Fruit fly (Drosophila melanogaster): Measurements from ENCODE around the gene Spn.

Gene Spn

dm6 chr3L:2554118-2554814 lies at the start of gene Spn (continued):
- TF ChIP-seq Jarid2 (GFP tag; optimal IDR thresholded peaks at IDR 0.05) (peak; percentile 81), CG10462 (GFP tag; optimal IDR thresholded peaks at IDR 0.05) (no peak), gcm (GFP tag; optimal IDR thresholded peaks at IDR 0.05) (no peak), psq (GFP tag; optimal IDR thresholded peaks at IDR 0.05) (no peak), Atf-2 (GFP tag; optimal IDR thresholded peaks at IDR 0.05) (no peak), CG34376 (GFP tag; optimal IDR thresholded peaks at IDR 0.05) (peak; percentile 20), CG12104 (GFP tag; optimal IDR thresholded peaks at IDR 0.05) (no peak), pan (optimal IDR thresholded peaks at IDR 0.05) (no peak), pan (GFP tag; optimal IDR thresholded peaks at IDR 0.05 in 1 of 2, IDR thresholded peaks at IDR 0.05 in 1 of 2) (peak in 1 of 2 experiments; percentile 5), Tbp (GFP tag; optimal IDR thresholded peaks at IDR 0.05) (no peak), Taf1 (GFP tag; IDR thresholded peaks at IDR 0.05) (no peak), HmgZ (tag; optimal IDR thresholded peaks at IDR 0.05) (peak; percentile 70), Ptx1 (GFP tag; IDR thresholded peaks at IDR 0.05) (no peak), wor (GFP tag; IDR thresholded peaks at IDR 0.05) (no peak), nerfin-1 (tag; optimal IDR thresholded peaks at IDR 0.05) (no peak), mam (GFP tag; optimal IDR thresholded peaks at IDR 0.05) (peak; percentile 25), sna (GFP tag; IDR thresholded peaks at IDR 0.05; ENCODE audit: partially characterized antibody) (peak; percentile 98), lab (GFP tag; optimal IDR thresholded peaks at IDR 0.05) (no peak), CG2202 (tag; optimal IDR thresholded peaks at IDR 0.05) (no peak), CG42726 (GFP tag; IDR thresholded peaks at IDR 0.05; ENCODE audit: partially characterized antibody) (peak; percentile 98), onecut (GFP tag; IDR thresholded peaks at IDR 0.05) (no peak), CG12744 (GFP tag; optimal IDR thresholded peaks at IDR 0.05) (peak; percentile 9), pb (GFP tag; optimal IDR thresholded peaks at IDR 0.05) (no peak), Dp (GFP tag; optimal IDR thresholded peaks at IDR 0.05) (peak; percentile 91), CG4617 (GFP tag; optimal IDR thresholded peaks at IDR 0.05; ENCODE audit: borderline replicate concordance) (no peak), MESR4 (GFP tag; optimal IDR thresholded peaks at IDR 0.05) (peak; percentile 34), CG14667 (GFP tag; IDR thresholded peaks at IDR 0.05) (no peak), fd3F (GFP tag; optimal IDR thresholded peaks at IDR 0.05) (no peak), CG10959 (GFP tag; IDR thresholded peaks at IDR 0.05) (no peak), mld (GFP tag; IDR thresholded peaks at IDR 0.05; ENCODE audit: partially characterized antibody) (peak; percentile 93), zfh1 (GFP tag; IDR thresholded peaks at IDR 0.05) (no peak), CkIIα-i1 (GFP tag; IDR thresholded peaks at IDR 0.05) (no peak), CG32767 (GFP tag; IDR thresholded peaks at IDR 0.05) (no peak), jigr1 (GFP tag; IDR thresholded peaks at IDR 0.05) (no peak), Bdp1 (GFP tag; optimal IDR thresholded peaks at IDR 0.05) (no peak), gsb-n (tag; optimal IDR thresholded peaks at IDR 0.05) (no peak), CG14860 (GFP tag; IDR thresholded peaks at IDR 0.05; ENCODE audit: partially characterized antibody) (peak; percentile 95), CG12391 (tag; optimal IDR thresholded peaks at IDR 0.05) (peak; percentile 15), CG2129 (GFP tag; IDR thresholded peaks at IDR 0.05; ENCODE audit: partially characterized antibody) (peak; percentile 96), dati (GFP tag; IDR thresholded peaks at IDR 0.05) (no peak), CG2889 (GFP tag; IDR thresholded peaks at IDR 0.05) (no peak), Fer1 (GFP tag; optimal IDR thresholded peaks at IDR 0.05) (peak; percentile 24), sim (GFP tag; IDR thresholded peaks at IDR 0.05) (no peak), pita (GFP tag; optimal IDR thresholded peaks at IDR 0.05) (peak; percentile 58), CG3065 (GFP tag; optimal IDR thresholded peaks at IDR 0.05) (no peak), CG11504 (tag; optimal IDR thresholded peaks at IDR 0.05) (no peak), tx (GFP tag; optimal IDR thresholded peaks at IDR 0.05) (no peak), CG31365 (tag; optimal IDR thresholded peaks at IDR 0.05) (peak; percentile 39), CG16815 (GFP tag; optimal IDR thresholded peaks at IDR 0.05) (no peak), CG1832 (GFP tag; optimal IDR thresholded peaks at IDR 0.05) (no peak)
